Worm (Caenorhabditis elegans) whole organism, late embryonic: Measurements from ENCODE around the gene oac-5.

Source experiments
- F13H6.1 ChIP-seq: sonication (generic microtip); optimal IDR thresholded peaks from 2 replicates; lab custom pipeline; 2016; ENCODE audit warnings: missing genetic modification characterization, missing compliant biosample characterization
- ceh-31 ChIP-seq: sonication (generic microtip); optimal IDR thresholded peaks from 2 replicates; lab custom pipeline; 2016; ENCODE audit warnings: missing genetic modification characterization, missing compliant biosample characterization
- fkh-10 ChIP-seq: fragments of 150-350 bp; optimal IDR thresholded peaks from 2 replicates; lab custom pipeline; 2014; ENCODE audit warnings: missing biosample characterization, missing genetic modification reagents, missing genetic modification characterization
- pax-1 ChIP-seq: fragments of 150-350 bp; optimal IDR thresholded peaks from 2 replicates; lab custom pipeline; 2014; ENCODE audit warnings: missing biosample characterization, missing genetic modification characterization
- tbx-2 ChIP-seq: sonication (generic microtip); optimal IDR thresholded peaks from 2 replicates; lab custom pipeline; 2016; ENCODE audit warnings: missing genetic modification characterization, missing compliant biosample characterization

ce11 chrV:16269556-16269955 is 23.0 kb upstream of the oac-5 start, which contains the start of the genes fbxa-2 and T13F3.8:
- TF ChIP-seq F13H6.1 (tag; lab: Kevin White, UChicago) (no peak), ceh-31 (tag; lab: Kevin White, UChicago) (no peak), pax-1 (no peak), tbx-2 (tag; lab: Kevin White, UChicago) (no peak), fkh-10 (GFP tag; lab: Kevin White, UChicago) (no peak)
